Worm (Caenorhabditis elegans) whole organism, L2 larva: Measurements from ENCODE around the gene ZK742.6.
A peak's percentile ranks its signal among the peaks of the same experiment; 100 is the strongest.

ENCODE experiments used
- C34F6.9 ChIP-seq: fragments of 150-350 bp; optimal IDR thresholded peaks from 2 replicates; lab custom pipeline; 2014; ENCODE audit warnings: missing biosample characterization, missing genetic modification characterization
- F13H6.1 ChIP-seq: sonication (generic microtip); optimal IDR thresholded peaks from 2 replicates; lab custom pipeline; 2016; ENCODE audit warnings: missing genetic modification characterization, missing compliant biosample characterization
- Y55F3AM.14 ChIP-seq: fragments of 200-800 bp; sonication (Bioruptor generic); optimal IDR thresholded peaks from 2 replicates; lab custom pipeline; 2018; ENCODE audit warnings: mild to moderate bottlenecking, missing genetic modification characterization, missing compliant biosample characterization
- ZK546.5 ChIP-seq: sonication (generic microtip); optimal IDR thresholded peaks from 2 replicates; lab custom pipeline; 2017; ENCODE audit warnings: missing biosample characterization, missing genetic modification characterization
- aly-2 ChIP-seq: fragments of 150-350 bp; optimal IDR thresholded peaks from 2 replicates; lab custom pipeline; 2014; ENCODE audit warnings: missing biosample characterization, missing genetic modification characterization
- ama-1 ChIP-seq: fragments of 150-350 bp; optimal IDR thresholded peaks from 2 replicates; lab custom pipeline; 2018; ENCODE audit warnings: inconsistent platforms
- blmp-1 ChIP-seq: sonication (generic microtip); optimal IDR thresholded peaks from 2 replicates; lab custom pipeline; 2017; ENCODE audit warnings: missing genetic modification characterization, mild to moderate bottlenecking, missing compliant biosample characterization, antibody characterized with exemption, moderate library complexity; ENCODE audit not compliant: insufficient read depth
- ceh-16 ChIP-seq: fragments of 150-350 bp; optimal IDR thresholded peaks from 2 replicates; lab custom pipeline; 2014; ENCODE audit warnings: missing biosample characterization, missing genetic modification characterization
- ceh-82 ChIP-seq: fragments of 150-350 bp; optimal IDR thresholded peaks from 2 replicates; lab custom pipeline; 2014; ENCODE audit warnings: missing biosample characterization, missing genetic modification characterization
- crh-2 ChIP-seq: sonication (generic microtip); optimal IDR thresholded peaks from 2 replicates; lab custom pipeline; 2017; ENCODE audit warnings: missing biosample characterization, missing genetic modification characterization
- dmd-4 ChIP-seq: sonication (generic microtip); optimal IDR thresholded peaks from 2 replicates; lab custom pipeline; 2017; ENCODE audit warnings: missing biosample characterization, missing genetic modification characterization
- egl-27 ChIP-seq: sonication (generic microtip); optimal IDR thresholded peaks from 3 replicates; lab custom pipeline; 2017; ENCODE audit warnings: missing biosample characterization, missing genetic modification reagents, missing genetic modification characterization
- elt-1 ChIP-seq: fragments of 150-350 bp; optimal IDR thresholded peaks from 2 replicates; lab custom pipeline; 2014; ENCODE audit warnings: missing biosample characterization, missing genetic modification characterization
- elt-3 ChIP-seq: sonication (generic microtip); optimal IDR thresholded peaks from 2 replicates; lab custom pipeline; 2017; ENCODE audit warnings: missing biosample characterization, missing genetic modification characterization
- fos-1 ChIP-seq: fragments of 150-350 bp; optimal IDR thresholded peaks from 2 replicates; lab custom pipeline; 2014; ENCODE audit warnings: missing biosample characterization, missing genetic modification characterization
- gmeb-1 ChIP-seq: fragments of 150-350 bp; optimal IDR thresholded peaks from 2 replicates; lab custom pipeline; 2014; ENCODE audit warnings: missing biosample characterization, missing genetic modification characterization
- lin-11 ChIP-seq: fragments of 150-350 bp; sonication (generic microtip); optimal IDR thresholded peaks from 2 replicates; lab custom pipeline; 2014; ENCODE audit warnings: missing biosample characterization, missing genetic modification characterization, inconsistent platforms, mixed read lengths
- lin-39 ChIP-seq: fragments of 150-350 bp; optimal IDR thresholded peaks from 2 replicates; lab custom pipeline; 2014; ENCODE audit warnings: missing biosample characterization, missing genetic modification reagents, missing genetic modification characterization
- lsy-2 ChIP-seq, 2 experiments: fragments of 150-350 bp in 1 of 2; sonication (generic microtip) in 1 of 2; optimal IDR thresholded peaks; 2 replicates each; lab custom pipeline; 2014 to 2017; ENCODE audit warnings: missing biosample characterization in 2 of 2, missing genetic modification characterization in 2 of 2
- mab-5 ChIP-seq: fragments of 150-350 bp; optimal IDR thresholded peaks from 2 replicates; lab custom pipeline; 2014; ENCODE audit warnings: missing biosample characterization, missing genetic modification characterization
- mbf-1 ChIP-seq: sonication (generic microtip); optimal IDR thresholded peaks from 2 replicates; lab custom pipeline; 2017; ENCODE audit warnings: missing biosample characterization, missing genetic modification characterization
- mdl-1 ChIP-seq, 2 experiments: fragments of 150-350 bp in 1 of 2; sonication (generic microtip) in 1 of 2; optimal IDR thresholded peaks; 2 replicates each; lab custom pipeline; 2017; ENCODE audit warnings: missing biosample characterization in 2 of 2, missing genetic modification characterization in 2 of 2
- nhr-10 ChIP-seq: sonication (generic microtip); optimal IDR thresholded peaks from 2 replicates; lab custom pipeline; 2017; ENCODE audit warnings: missing biosample characterization, missing genetic modification characterization
- nhr-12 ChIP-seq: fragments of 150-350 bp; optimal IDR thresholded peaks from 2 replicates; lab custom pipeline; 2014; ENCODE audit warnings: missing biosample characterization, missing genetic modification characterization
- nhr-129 ChIP-seq: fragments of 150-350 bp; optimal IDR thresholded peaks from 2 replicates; lab custom pipeline; 2014; ENCODE audit warnings: missing biosample characterization, missing genetic modification characterization
- nhr-23 ChIP-seq: fragments of 150-350 bp; optimal IDR thresholded peaks from 2 replicates; lab custom pipeline; 2014; ENCODE audit warnings: missing biosample characterization, missing genetic modification reagents, missing genetic modification characterization
- nhr-25 ChIP-seq: fragments of 150-350 bp; sonication (generic microtip); optimal IDR thresholded peaks from 3 replicates; lab custom pipeline; 2014; ENCODE audit warnings: missing biosample characterization, missing genetic modification characterization
- nhr-6 ChIP-seq: fragments of 150-350 bp; optimal IDR thresholded peaks from 2 replicates; lab custom pipeline; 2014; ENCODE audit warnings: missing biosample characterization, missing genetic modification characterization
- nhr-77 ChIP-seq: fragments of 150-350 bp; optimal IDR thresholded peaks from 2 replicates; lab custom pipeline; 2014; ENCODE audit warnings: missing biosample characterization, missing genetic modification characterization
- sem-4 ChIP-seq: fragments of 150-350 bp; optimal IDR thresholded peaks from 2 replicates; lab custom pipeline; 2014; ENCODE audit warnings: missing biosample characterization, missing genetic modification reagents, missing genetic modification characterization
- skn-1 ChIP-seq: sonication (generic microtip); optimal IDR thresholded peaks from 2 replicates; lab custom pipeline; 2017; ENCODE audit warnings: missing biosample characterization, missing genetic modification characterization
- sma-3 ChIP-seq: sonication (generic microtip); optimal IDR thresholded peaks from 2 replicates; lab custom pipeline; 2016; ENCODE audit warnings: missing genetic modification reagents, missing genetic modification characterization, missing compliant biosample characterization
- sma-9 ChIP-seq, 2 experiments: fragments of 150-350 bp in 1 of 2; sonication (generic microtip) in 1 of 2; optimal IDR thresholded peaks; 2 replicates each; lab custom pipeline; 2014 to 2016; ENCODE audit warnings: missing genetic modification characterization in 2 of 2, mild to moderate bottlenecking in 1 of 2, missing biosample characterization in 1 of 2, missing compliant biosample characterization in 1 of 2, missing genetic modification reagents in 1 of 2, moderate library complexity in 1 of 2
- snpc-4 ChIP-seq: fragments of 150-350 bp; optimal IDR thresholded peaks from 2 replicates; lab custom pipeline; 2014; ENCODE audit warnings: missing biosample characterization, missing genetic modification characterization
- unc-62 ChIP-seq: fragments of 150-350 bp; optimal IDR thresholded peaks from 2 replicates; lab custom pipeline; 2014; ENCODE audit warnings: missing biosample characterization, missing genetic modification reagents, missing genetic modification characterization
- ztf-1 ChIP-seq: fragments of 200-800 bp; sonication (Bioruptor generic); conservative IDR thresholded peaks from 2 replicates; pipeline ENCODE4 v1.3.6; 2022; ENCODE audit warnings: missing genetic modification characterization, missing compliant biosample characterization
- ztf-4 ChIP-seq: fragments of 150-350 bp; optimal IDR thresholded peaks from 2 replicates; lab custom pipeline; 2014; ENCODE audit warnings: missing biosample characterization, missing genetic modification characterization

Gene ZK742.6

ce11 chrV:7848251-7848650 lies 33.5 kb upstream of the ZK742.6 start:
- TF ChIP-seq F13H6.1 (tag; lab: Kevin White, UChicago) (peak; percentile 32), C34F6.9 (tag; lab: Kevin White, UChicago) (peak; percentile 10), mab-5 (no peak), mdl-1 (tag; optimal IDR thresholded peaks at IDR 0.05; lab: Kevin White, UChicago) (peak in 1 of 2 experiments; percentile 16), nhr-129 (peak; percentile 44), fos-1 (tag; lab: Kevin White, UChicago) (peak; percentile 9)

DNA sequence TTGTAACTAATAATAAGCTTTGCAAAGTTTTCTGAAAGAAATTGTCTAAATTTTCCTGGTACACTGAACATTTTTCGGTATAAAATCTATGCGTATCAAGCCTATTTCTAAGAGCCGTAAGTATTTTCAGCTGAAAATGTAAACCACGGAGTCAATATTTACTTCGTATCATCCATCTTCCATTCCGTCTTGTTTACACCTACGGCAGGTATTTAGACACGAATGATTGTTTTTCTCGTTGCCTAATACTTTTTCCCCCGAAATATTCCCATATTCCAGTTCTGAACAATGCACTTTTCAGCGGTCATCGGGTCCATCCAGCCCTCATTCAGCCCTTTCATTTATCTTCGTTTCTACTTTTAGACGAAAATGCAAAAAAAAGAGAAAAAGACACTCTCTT lies 32.9 kb upstream of the ZK742.6 start:
- TF ChIP-seq sem-4 (tag; lab: Kevin White, UChicago) (no peak), ceh-16 (no peak), gmeb-1 (tag; lab: Kevin White, UChicago) (no peak), blmp-1 (tag; lab: Kevin White, UChicago) (no peak), egl-27 (tag; lab: Kevin White, UChicago) (no peak), Y55F3AM.14 (no peak), lin-39 (tag; lab: Kevin White, UChicago) (no peak), nhr-77 (tag; lab: Kevin White, UChicago) (no peak), aly-2 (no peak), sma-9 (GFP tag; optimal IDR thresholded peaks at IDR 0.05; lab: Kevin White, UChicago) (no peak), sma-9 (tag; optimal IDR thresholded peaks at IDR 0.05; lab: Kevin White, UChicago) (no peak), ama-1 (lab: Kevin White, UChicago) (no peak), unc-62 (GFP tag; lab: Kevin White, UChicago) (no peak), nhr-6 (tag; lab: Kevin White, UChicago) (no peak), lsy-2 (tag; optimal IDR thresholded peaks at IDR 0.05; lab: Kevin White, UChicago) (no peak), crh-2 (no peak), elt-3 (tag; lab: Kevin White, UChicago) (no peak), nhr-12 (tag; lab: Kevin White, UChicago) (no peak), C34F6.9 (tag; lab: Kevin White, UChicago) (no peak), nhr-10 (no peak), snpc-4 (no peak)

ce11 chrV:7847170-7847569 lies 32.4 kb upstream of the ZK742.6 start, which contains the start of gene memo-1:
TSS of gene memo-1 (minus strand) at chrV:7847171.
- no peak for TF ChIP-seq ama-1 (lab: Kevin White, UChicago)
- TF ChIP-seq nhr-10 = no peak
- no peak for TF ChIP-seq ztf-4 (tag; lab: Kevin White, UChicago)
- no peak for TF ChIP-seq F13H6.1 (tag; lab: Kevin White, UChicago)
- no peak for TF ChIP-seq snpc-4
- no peak for TF ChIP-seq mbf-1 (tag; lab: Kevin White, UChicago)
- no peak for TF ChIP-seq mdl-1 (tag; optimal IDR thresholded peaks at IDR 0.05; lab: Kevin White, UChicago)
- TF ChIP-seq C34F6.9 (tag; lab: Kevin White, UChicago) = no peak
- no peak for TF ChIP-seq fos-1 (tag; lab: Kevin White, UChicago)
- TF ChIP-seq skn-1 (tag; lab: Kevin White, UChicago) = no peak
- no peak for TF ChIP-seq Y55F3AM.14
- TF ChIP-seq mab-5 = no peak
- TF ChIP-seq lin-11 (tag; lab: Kevin White, UChicago) = no peak
- no peak for TF ChIP-seq nhr-23 (tag; lab: Kevin White, UChicago)
- no peak for TF ChIP-seq elt-1
- no peak for TF ChIP-seq lsy-2 (tag; optimal IDR thresholded peaks at IDR 0.05; lab: Kevin White, UChicago)
- no peak for TF ChIP-seq nhr-12 (tag; lab: Kevin White, UChicago)

DNA sequence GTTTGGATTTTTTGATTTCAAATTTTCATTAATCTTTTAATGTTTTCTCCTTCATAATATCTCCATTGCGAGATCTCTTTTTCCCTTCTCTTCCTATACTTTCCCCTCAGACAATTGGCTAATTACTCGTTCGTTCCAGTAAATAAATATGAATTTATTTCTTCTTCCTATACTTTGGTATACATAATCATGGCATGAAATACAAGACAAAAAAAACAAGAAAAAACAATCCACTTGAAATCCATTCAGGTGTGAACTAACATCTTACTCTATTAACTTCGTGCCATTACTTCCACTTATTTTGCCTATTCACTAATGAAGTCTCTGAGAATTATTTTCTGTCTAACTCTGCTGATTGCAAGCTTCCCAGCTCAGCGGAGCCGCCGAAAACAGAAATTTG lies 27.5 kb upstream of the ZK742.6 start, which contains the start of gene grd-8:
Gene grd-8 (plus strand): TSS at position 301 of the 400 bp plus-strand sequence.
- TF ChIP-seq ZK546.5 (tag; lab: Kevin White, UChicago) = no peak
- TF ChIP-seq mab-5 = no peak
- TF ChIP-seq gmeb-1 (tag; lab: Kevin White, UChicago) = no peak
- TF ChIP-seq blmp-1 (tag; lab: Kevin White, UChicago) = no peak
- TF ChIP-seq nhr-12 (tag; lab: Kevin White, UChicago) = no peak
- TF ChIP-seq mdl-1 (tag; optimal IDR thresholded peaks at IDR 0.05; lab: Kevin White, UChicago) = no peak
- TF ChIP-seq nhr-6 (tag; lab: Kevin White, UChicago) = no peak
- no peak for TF ChIP-seq elt-1
- no peak for TF ChIP-seq C34F6.9 (tag; lab: Kevin White, UChicago)
- no peak for TF ChIP-seq egl-27 (tag; lab: Kevin White, UChicago)
- TF ChIP-seq ztf-1 (GFP tag; lab: Robert Waterston, UW) = no peak
- TF ChIP-seq sma-3 (GFP tag; lab: Kevin White, UChicago) = no peak
- TF ChIP-seq ztf-4 (tag; lab: Kevin White, UChicago) = no peak
- TF ChIP-seq lin-39 (tag; lab: Kevin White, UChicago) = no peak
- TF ChIP-seq ceh-82 (tag; lab: Kevin White, UChicago) = no peak
- TF ChIP-seq nhr-25 (tag; lab: Kevin White, UChicago) = no peak
- no peak for TF ChIP-seq dmd-4 (tag; lab: Kevin White, UChicago)
- TF ChIP-seq, all 48 proteins: peak for 0
